Worm (Caenorhabditis elegans) whole organism, L3 larva: ENCODE results near the gene F52E1.14.
A peak's percentile ranks its signal among the peaks of the same experiment; 100 is the strongest.

Experiments
- R02D3.7 ChIP-seq: fragments of 150-350 bp; optimal IDR thresholded peaks from 2 replicates; lab custom pipeline; 2014; ENCODE audit warnings: missing biosample characterization, missing genetic modification characterization
- ZK546.5 ChIP-seq: sonication (generic microtip); optimal IDR thresholded peaks from 2 replicates; lab custom pipeline; 2017; ENCODE audit warnings: missing biosample characterization, missing genetic modification characterization
- ceh-16 ChIP-seq: sonication (generic microtip); optimal IDR thresholded peaks from 2 replicates; lab custom pipeline; 2017; ENCODE audit warnings: missing biosample characterization, missing genetic modification characterization
- ceh-82 ChIP-seq: fragments of 150-350 bp; optimal IDR thresholded peaks from 2 replicates; lab custom pipeline; 2014; ENCODE audit warnings: missing biosample characterization, missing genetic modification characterization
- ceh-9 ChIP-seq: sonication (generic microtip); optimal IDR thresholded peaks from 2 replicates; lab custom pipeline; 2018; ENCODE audit warnings: missing biosample characterization, missing genetic modification characterization
- daf-12 ChIP-seq: fragments of 150-350 bp; optimal IDR thresholded peaks from 2 replicates; lab custom pipeline; 2014; ENCODE audit warnings: missing biosample characterization, missing genetic modification reagents, missing genetic modification characterization
- egl-27 ChIP-seq: sonication (generic microtip); optimal IDR thresholded peaks from 4 replicates; lab custom pipeline; 2017; ENCODE audit warnings: missing biosample characterization, missing genetic modification reagents, missing genetic modification characterization
- elt-2 ChIP-seq: sonication (generic microtip); optimal IDR thresholded peaks from 2 replicates; lab custom pipeline; 2016; ENCODE audit warnings: missing genetic modification reagents, mild to moderate bottlenecking, missing genetic modification characterization, missing compliant biosample characterization
- eor-1 ChIP-seq, 2 experiments: fragments of 150-350 bp; optimal IDR thresholded peaks; 2 replicates each; lab custom pipeline; 2014 to 2018; ENCODE audit warnings: missing biosample characterization in 2 of 2, missing genetic modification characterization in 2 of 2
- fkh-2 ChIP-seq: fragments of 150-350 bp; optimal IDR thresholded peaks from 2 replicates; lab custom pipeline; 2014; ENCODE audit warnings: missing biosample characterization, missing genetic modification reagents, missing genetic modification characterization
- fos-1 ChIP-seq: fragments of 150-350 bp; optimal IDR thresholded peaks from 2 replicates; lab custom pipeline; 2014; ENCODE audit warnings: missing biosample characterization, missing genetic modification characterization
- hmg-11 ChIP-seq: sonication (generic microtip); optimal IDR thresholded peaks from 2 replicates; lab custom pipeline; 2016; ENCODE audit warnings: missing genetic modification characterization, missing compliant biosample characterization
- jun-1 ChIP-seq: fragments of 150-350 bp; optimal IDR thresholded peaks from 2 replicates; lab custom pipeline; 2014; ENCODE audit warnings: missing biosample characterization, missing genetic modification reagents, missing genetic modification characterization
- lsy-12 ChIP-seq: sonication (generic microtip); optimal IDR thresholded peaks from 2 replicates; lab custom pipeline; 2016; ENCODE audit warnings: mild to moderate bottlenecking, missing genetic modification characterization, missing compliant biosample characterization
- mml-1 ChIP-seq: fragments of 150-350 bp; sonication (generic microtip); optimal IDR thresholded peaks from 3 replicates; lab custom pipeline; 2014; ENCODE audit warnings: missing biosample characterization, missing genetic modification characterization
- nfya-1 ChIP-seq: sonication (generic microtip); optimal IDR thresholded peaks from 2 replicates; lab custom pipeline; 2017; ENCODE audit warnings: missing genetic modification characterization, mild to moderate bottlenecking, missing compliant biosample characterization, antibody characterized with exemption, moderate library complexity; ENCODE audit not compliant: insufficient read depth
- nhr-11 ChIP-seq: fragments of 150-350 bp; optimal IDR thresholded peaks from 2 replicates; lab custom pipeline; 2014; ENCODE audit warnings: missing biosample characterization, missing genetic modification characterization
- nhr-12 ChIP-seq: fragments of 150-350 bp; optimal IDR thresholded peaks from 2 replicates; lab custom pipeline; 2014; ENCODE audit warnings: missing biosample characterization, missing genetic modification characterization
- nhr-23 ChIP-seq: fragments of 150-350 bp; optimal IDR thresholded peaks from 2 replicates; lab custom pipeline; 2014; ENCODE audit warnings: missing biosample characterization, missing genetic modification reagents, missing genetic modification characterization
- nhr-237 ChIP-seq: fragments of 150-350 bp; optimal IDR thresholded peaks from 2 replicates; lab custom pipeline; 2014; ENCODE audit warnings: missing biosample characterization, missing genetic modification characterization
- nhr-25 ChIP-seq: sonication (generic microtip); optimal IDR thresholded peaks from 2 replicates; lab custom pipeline; 2017; ENCODE audit warnings: missing biosample characterization, missing genetic modification characterization
- nhr-28 ChIP-seq: fragments of 150-350 bp; optimal IDR thresholded peaks from 2 replicates; lab custom pipeline; 2014; ENCODE audit warnings: missing biosample characterization, missing genetic modification characterization
- nhr-67 ChIP-seq: fragments of 150-350 bp; optimal IDR thresholded peaks from 2 replicates; lab custom pipeline; 2014; ENCODE audit warnings: missing biosample characterization, missing genetic modification characterization
- nhr-76 ChIP-seq: fragments of 150-350 bp; sonication (generic microtip); optimal IDR thresholded peaks from 5 replicates; lab custom pipeline; 2014; ENCODE audit warnings: missing biosample characterization, missing genetic modification characterization
- pqm-1 ChIP-seq: fragments of 150-350 bp; optimal IDR thresholded peaks from 2 replicates; lab custom pipeline; 2017; ENCODE audit warnings: missing biosample characterization, missing genetic modification characterization, inconsistent platforms
- sea-2 ChIP-seq: fragments of 150-350 bp; sonication (generic microtip); optimal IDR thresholded peaks from 4 replicates; lab custom pipeline; 2014; ENCODE audit warnings: missing biosample characterization, missing genetic modification reagents, missing genetic modification characterization
- skn-1 ChIP-seq: fragments of 150-350 bp; optimal IDR thresholded peaks from 2 replicates; lab custom pipeline; 2014; ENCODE audit warnings: missing biosample characterization, missing genetic modification characterization
- snpc-4 ChIP-seq: fragments of 150-350 bp; optimal IDR thresholded peaks from 2 replicates; lab custom pipeline; 2014; ENCODE audit warnings: missing biosample characterization, missing genetic modification characterization
- tbx-2 ChIP-seq: sonication (generic microtip); optimal IDR thresholded peaks from 2 replicates; lab custom pipeline; 2016; ENCODE audit warnings: mild to moderate bottlenecking, missing genetic modification characterization, missing compliant biosample characterization
- unc-39 ChIP-seq: sonication (generic microtip); optimal IDR thresholded peaks from 4 replicates; lab custom pipeline; 2017; ENCODE audit warnings: missing biosample characterization, missing genetic modification characterization
- zag-1 ChIP-seq: fragments of 150-350 bp; optimal IDR thresholded peaks from 2 replicates; lab custom pipeline; 2014; ENCODE audit warnings: missing biosample characterization, missing genetic modification characterization
- ztf-4 ChIP-seq: fragments of 150-350 bp; optimal IDR thresholded peaks from 2 replicates; lab custom pipeline; 2014; ENCODE audit warnings: missing biosample characterization, missing genetic modification characterization

F52E1.14 gene

DNA sequence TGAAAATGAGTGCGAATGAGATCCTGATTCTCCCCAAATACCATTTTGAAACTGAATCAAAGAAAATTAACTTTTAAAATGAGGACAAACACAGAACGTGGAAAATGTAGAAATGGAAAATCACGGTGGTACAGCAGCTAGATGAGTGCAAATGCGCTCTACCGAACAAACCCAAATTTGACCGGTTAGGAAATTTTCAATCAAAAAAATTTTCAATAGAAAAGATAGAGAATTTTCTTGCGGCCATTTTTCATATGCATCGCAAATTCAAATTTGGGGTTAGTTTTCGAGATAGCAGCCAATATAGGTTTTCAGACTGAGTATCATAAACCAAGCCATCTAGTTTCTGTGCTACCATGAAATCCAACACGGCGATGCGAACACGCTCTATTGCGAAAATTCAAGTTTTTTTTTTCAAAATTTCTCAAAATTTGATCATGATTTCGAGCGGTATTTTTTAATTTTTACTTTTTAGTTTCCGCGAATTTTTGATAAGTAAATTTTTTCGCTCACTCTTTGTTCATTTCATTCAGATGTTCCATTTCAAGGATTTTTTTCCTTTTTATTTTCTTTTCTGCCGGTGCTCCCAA lies 29.8 kb downstream of the F52E1.14 start, which contains the start of gene vha-18:
Gene vha-18, minus strand, starts transcription at position 51 of the 590 bp plus-strand sequence.
- TF ChIP-seq pqm-1 (tag; lab: Kevin White, UChicago) = no peak
- no peak for TF ChIP-seq nfya-1 (tag; lab: Kevin White, UChicago)
- TF ChIP-seq nhr-12 = no peak
- TF ChIP-seq nhr-11 = no peak
- no peak for TF ChIP-seq sea-2 (GFP tag; lab: Kevin White, UChicago)
- TF ChIP-seq nhr-28 = no peak
- TF ChIP-seq fos-1 (tag; lab: Kevin White, UChicago) = no peak
- no peak for TF ChIP-seq elt-2 (tag; lab: Kevin White, UChicago)
- no peak for TF ChIP-seq zag-1
- TF ChIP-seq nhr-23 (tag; lab: Kevin White, UChicago) = no peak
- TF ChIP-seq fkh-2 (tag; lab: Kevin White, UChicago) = no peak
- TF ChIP-seq snpc-4 (tag; lab: Kevin White, UChicago) = no peak
- TF ChIP-seq lsy-12 = no peak
- no peak for TF ChIP-seq egl-27 (tag; lab: Kevin White, UChicago)
- TF ChIP-seq eor-1 (tag; optimal IDR thresholded peaks at IDR 0.05; lab: Kevin White, UChicago) = no peak
- no peak for TF ChIP-seq ZK546.5 (tag; lab: Kevin White, UChicago)
- no peak for TF ChIP-seq nhr-67
- no peak for TF ChIP-seq daf-12 (tag; lab: Kevin White, UChicago)
- no peak for TF ChIP-seq hmg-11 (tag; lab: Kevin White, UChicago)

DNA sequence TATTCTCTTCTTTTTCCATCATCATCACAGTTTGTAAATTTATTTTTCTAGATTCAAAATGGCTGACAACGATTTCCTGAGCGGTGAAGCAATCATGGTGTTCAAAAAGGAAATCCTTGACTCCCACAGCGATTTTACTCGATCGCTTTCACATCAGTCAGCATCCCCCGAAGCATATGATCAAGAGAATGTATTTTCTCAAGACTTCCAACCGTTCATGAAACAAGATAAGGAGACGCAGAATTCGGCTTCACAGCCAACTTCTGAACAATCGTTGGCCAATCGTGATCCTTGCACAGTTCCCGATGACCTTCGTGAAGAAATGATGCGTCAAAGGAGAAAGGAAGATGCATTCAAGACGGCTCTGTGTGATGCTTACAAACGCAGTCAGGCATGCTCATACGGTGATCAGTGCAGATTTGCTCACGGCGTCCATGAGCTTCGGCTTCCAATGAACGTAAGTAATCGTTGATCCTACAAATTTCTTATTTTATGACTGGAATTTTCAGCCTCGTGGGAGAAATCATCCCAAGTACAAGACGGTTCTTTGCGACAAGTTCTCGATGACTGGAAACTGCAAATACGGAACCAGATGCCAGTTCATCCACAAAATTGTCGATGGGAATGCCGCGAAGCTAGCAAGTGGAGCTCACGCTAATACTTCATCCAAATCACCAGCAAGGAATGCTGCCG lies 30.5 kb downstream of the F52E1.14 start, which contains the start of gene pos-1:
Gene pos-1, plus strand, starts transcription at position 51 of the 693 bp plus-strand sequence.
- TF ChIP-seq nhr-25 (tag; lab: Kevin White, UChicago) (no peak), elt-2 (tag; lab: Kevin White, UChicago) (no peak), jun-1 (no peak), nhr-11 (no peak), fkh-2 (tag; lab: Kevin White, UChicago) (no peak), nhr-23 (tag; lab: Kevin White, UChicago) (no peak), R02D3.7 (tag; lab: Kevin White, UChicago) (no peak), ceh-16 (tag; lab: Kevin White, UChicago) (no peak), snpc-4 (tag; lab: Kevin White, UChicago) (no peak), hmg-11 (tag; lab: Kevin White, UChicago) (no peak), sea-2 (GFP tag; lab: Kevin White, UChicago) (no peak), nhr-76 (no peak), ceh-9 (no peak)

DNA sequence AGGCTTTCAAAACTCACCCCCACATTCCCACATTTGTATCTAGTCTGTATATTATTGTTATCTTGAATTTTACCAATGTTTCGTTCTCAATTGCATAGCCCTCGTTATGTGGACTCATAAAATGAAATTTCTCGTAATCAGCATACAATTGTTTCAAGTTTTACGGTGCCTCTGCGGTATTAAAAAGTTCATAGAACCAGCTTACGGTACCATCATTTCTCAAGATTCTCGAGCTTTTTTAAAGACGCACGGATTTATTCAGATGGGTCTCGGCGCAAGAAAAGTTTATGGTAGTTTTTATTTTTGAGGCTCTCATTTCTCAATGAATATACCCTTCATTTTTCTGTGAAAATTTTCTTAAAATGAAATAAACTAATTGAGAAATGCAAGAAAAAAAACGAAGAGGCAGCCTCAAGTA lies 31.4 kb downstream of the F52E1.14 start:
- TF ChIP-seq nhr-67 (no peak), nhr-28 (no peak), nhr-237 (no peak), unc-39 (tag; lab: Kevin White, UChicago) (no peak), eor-1 (tag; optimal IDR thresholded peaks at IDR 0.05; lab: Kevin White, UChicago) (no peak), R02D3.7 (tag; lab: Kevin White, UChicago) (no peak), ceh-82 (tag; lab: Kevin White, UChicago) (no peak), tbx-2 (tag; lab: Kevin White, UChicago) (no peak), skn-1 (tag; lab: Kevin White, UChicago) (no peak), ztf-4 (tag; lab: Kevin White, UChicago) (no peak), sea-2 (GFP tag; lab: Kevin White, UChicago) (no peak)

DNA sequence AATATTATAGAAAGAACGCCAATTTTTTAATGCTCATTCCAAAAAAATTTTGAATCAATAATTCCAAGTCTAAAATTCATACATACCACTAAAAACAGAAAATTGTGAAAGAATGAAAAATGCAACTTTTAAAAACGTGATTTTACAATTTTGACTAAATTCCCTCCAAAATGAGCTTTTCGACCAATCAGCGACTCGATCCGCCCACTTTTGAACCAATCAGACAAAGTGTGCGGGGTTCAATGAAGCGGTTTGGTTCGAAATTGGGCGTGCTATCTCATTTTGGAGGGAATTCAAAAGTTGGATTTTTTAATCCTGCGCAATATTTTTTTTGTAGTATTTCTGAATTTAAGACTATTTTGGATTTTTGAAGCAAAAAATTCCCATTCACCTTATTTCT lies 33.5 kb downstream of the F52E1.14 start:
- TF ChIP-seq nfya-1 (tag; lab: Kevin White, UChicago) = peak; percentile 69
- TF ChIP-seq tbx-2 (tag; lab: Kevin White, UChicago) = no peak
- TF ChIP-seq mml-1 (tag; lab: Kevin White, UChicago) = no peak
